Fruit fly (Drosophila melanogaster) whole organism, pupa: ENCODE results near the gene PH4alphaSG2.

Experiments
- CG10348 ChIP-seq: fragments of 200-800 bp; sonication (Bioruptor generic); IDR thresholded peaks from 2 replicates; pipeline ENCODE4 v1.3.6; 2022; ENCODE audit warnings: missing biosample characterization, missing genetic modification characterization
- CG12605 ChIP-seq: fragments of 200-800 bp; sonication (Bioruptor generic); IDR thresholded peaks from 2 replicates; pipeline ENCODE4 v1.3.6; 2022; ENCODE audit warnings: missing biosample characterization, missing genetic modification characterization
- CG13204 ChIP-seq: fragments of 200-800 bp; sonication (Bioruptor generic); optimal IDR thresholded peaks from 2 replicates; lab custom pipeline; 2018; ENCODE audit warnings: missing biosample characterization, mild to moderate bottlenecking, missing genetic modification characterization, moderate library complexity
- CG14655 ChIP-seq: fragments of 200-800 bp; sonication (Bioruptor generic); optimal IDR thresholded peaks from 3 replicates; lab custom pipeline; 2017; ENCODE audit warnings: mild to moderate bottlenecking, missing biosample characterization, missing genetic modification reagents, missing genetic modification characterization
- CG15710 ChIP-seq: fragments of 200-800 bp; sonication (Bioruptor generic); optimal IDR thresholded peaks from 2 replicates; lab custom pipeline; 2018; ENCODE audit warnings: missing biosample characterization, mild to moderate bottlenecking, missing genetic modification characterization, moderate library complexity
- CG17806 ChIP-seq: fragments of 200-800 bp; sonication (Bioruptor generic); optimal IDR thresholded peaks from 2 replicates; lab custom pipeline; 2018; ENCODE audit warnings: missing biosample characterization, mild to moderate bottlenecking, missing genetic modification characterization, moderate library complexity
- CG32121 ChIP-seq: fragments of 200-800 bp; sonication (Bioruptor generic); IDR thresholded peaks from 2 replicates; pipeline ENCODE4 v1.3.6; 2022; ENCODE audit warnings: missing biosample characterization, missing genetic modification characterization
- CG34367 ChIP-seq: fragments of 200-800 bp; sonication (Bioruptor generic); optimal IDR thresholded peaks from 2 replicates; lab custom pipeline; 2018; ENCODE audit warnings: missing biosample characterization, mild to moderate bottlenecking, missing genetic modification characterization
- CG4496 ChIP-seq: fragments of 200-800 bp; sonication (Bioruptor generic); IDR thresholded peaks from 3 replicates; pipeline ENCODE4 v1.3.6; 2022; ENCODE audit warnings: missing biosample characterization, missing genetic modification characterization
- CG8159 ChIP-seq: fragments of 200-800 bp; sonication (Bioruptor generic); optimal IDR thresholded peaks from 3 replicates; lab custom pipeline; 2018; ENCODE audit warnings: missing biosample characterization, mild to moderate bottlenecking, missing genetic modification characterization, moderate library complexity
- CG8301 ChIP-seq: fragments of 200-800 bp; sonication (Bioruptor generic); optimal IDR thresholded peaks from 2 replicates; lab custom pipeline; 2018; ENCODE audit warnings: missing biosample characterization, mild to moderate bottlenecking, missing genetic modification characterization
- CG9948 ChIP-seq: fragments of 200-800 bp; sonication (Bioruptor generic); optimal IDR thresholded peaks from 2 replicates; lab custom pipeline; 2018; ENCODE audit warnings: missing biosample characterization, mild to moderate bottlenecking, missing genetic modification characterization, moderate library complexity
- D1 ChIP-seq: fragments of 200-800 bp; sonication (Bioruptor generic); optimal IDR thresholded peaks from 2 replicates; lab custom pipeline; 2018; ENCODE audit warnings: missing biosample characterization, mild to moderate bottlenecking, missing genetic modification characterization, moderate library complexity
- EcR ChIP-seq: fragments of 200-800 bp; sonication (Bioruptor generic); optimal IDR thresholded peaks from 3 replicates; lab custom pipeline; 2019; ENCODE audit warnings: missing biosample characterization, missing genetic modification characterization, mild to moderate bottlenecking, moderate library complexity, missing genetic modification reagents
- Ets98B ChIP-seq: fragments of 200-800 bp; sonication (Bioruptor generic); IDR thresholded peaks from 2 replicates; pipeline ENCODE4 v1.3.6; 2022; ENCODE audit warnings: missing biosample characterization, missing genetic modification characterization
- Pif1A ChIP-seq: fragments of 200-800 bp; sonication (Bioruptor generic); optimal IDR thresholded peaks from 3 replicates; lab custom pipeline; 2016; ENCODE audit warnings: missing biosample characterization, missing genetic modification characterization
- Pif1B ChIP-seq: fragments of 200-800 bp; sonication (Bioruptor generic); optimal IDR thresholded peaks from 3 replicates; lab custom pipeline; 2016; ENCODE audit warnings: missing biosample characterization, missing genetic modification characterization
- Snoo ChIP-seq: fragments of 200-800 bp; sonication (Bioruptor generic); optimal IDR thresholded peaks from 3 replicates; lab custom pipeline; 2017; ENCODE audit warnings: missing biosample characterization, mild to moderate bottlenecking, missing genetic modification characterization, inconsistent platforms
- fd96Ca ChIP-seq: fragments of 200-800 bp; sonication (Bioruptor generic); IDR thresholded peaks from 3 replicates; pipeline ENCODE4 v1.3.6; 2022; ENCODE audit warnings: missing biosample characterization, missing genetic modification characterization
- gl ChIP-seq: fragments of 200-800 bp; sonication (Bioruptor generic); optimal IDR thresholded peaks from 2 replicates; lab custom pipeline; 2018; ENCODE audit warnings: missing biosample characterization, mild to moderate bottlenecking, missing genetic modification characterization
- rn ChIP-seq: fragments of 200-800 bp; sonication (Bioruptor generic); IDR thresholded peaks from 2 replicates; pipeline ENCODE4 v1.3.6; 2022; ENCODE audit warnings: missing biosample characterization, missing genetic modification characterization

Gene PH4alphaSG2

DNA sequence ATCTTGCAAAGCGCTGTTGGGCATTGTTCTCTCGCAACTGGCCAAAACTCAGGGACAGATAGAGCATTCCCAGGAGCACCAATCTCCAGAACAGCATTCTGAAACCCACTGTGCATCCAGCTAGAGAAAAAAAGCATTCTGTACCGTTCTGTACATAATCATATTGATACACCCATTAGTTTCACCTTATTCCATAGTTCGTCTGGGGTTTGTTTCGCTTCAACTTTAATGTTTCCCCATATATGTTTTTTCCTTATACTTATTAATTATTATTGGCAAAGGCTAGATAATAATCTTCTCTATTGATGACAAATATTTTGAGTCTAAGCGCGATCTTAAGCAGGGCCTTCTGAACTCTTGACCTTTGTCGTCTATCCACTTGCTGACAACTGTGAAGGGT is 22.2 kb downstream of the PH4alphaSG2 start, which contains the start of gene PH4alphaNE2:
Gene PH4alphaNE2, minus strand, starts transcription at position 101 of the 400 bp plus-strand sequence.
- TF ChIP-seq CG8159 (tag; lab: Kevin White, UChicago) (no peak), Ets98B (GFP tag; lab: Robert Waterston, UW) (no peak), CG8301 (tag; lab: Kevin White, UChicago) (no peak), Pif1B (GFP tag; lab: Kevin White, UChicago) (no peak), rn (no peak), CG13204 (GFP tag; lab: Kevin White, UChicago) (no peak), Snoo (no peak), CG14655 (GFP tag; lab: Kevin White, UChicago) (no peak), CG4496 (GFP tag; lab: Robert Waterston, UW) (no peak), Pif1A (GFP tag; lab: Kevin White, UChicago) (no peak), fd96Ca (GFP tag; lab: Robert Waterston, UW) (no peak), CG34367 (tag; lab: Kevin White, UChicago) (no peak), D1 (tag; lab: Kevin White, UChicago) (no peak)

DNA sequence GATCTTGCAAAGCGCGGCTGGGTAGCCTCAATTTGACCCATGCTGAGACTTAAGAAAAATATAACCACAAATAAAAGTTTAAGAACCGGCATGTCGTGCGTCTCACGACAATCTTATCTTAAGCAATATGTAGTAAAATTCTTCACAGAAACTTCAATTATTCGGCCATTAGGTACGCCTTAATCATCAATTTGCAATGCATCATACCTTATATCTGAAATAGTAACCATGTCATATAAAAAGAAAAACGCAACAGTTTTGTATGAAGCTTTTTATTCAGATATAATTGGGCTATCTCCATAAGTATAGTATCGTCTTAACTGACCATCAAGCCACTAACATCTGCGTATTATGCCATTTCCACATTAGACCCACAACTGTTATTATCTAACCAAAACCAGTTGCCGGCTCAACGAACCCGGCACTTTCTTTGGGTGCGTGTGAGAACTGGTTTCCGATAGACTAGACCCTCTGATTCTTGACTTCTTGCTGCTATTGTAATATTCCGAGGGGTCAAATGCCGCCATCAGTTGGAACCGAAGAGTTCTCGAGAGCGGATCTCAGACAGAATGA is 24.5 kb downstream of the PH4alphaSG2 start, which contains the start of the genes CG31524 and CG9698:
Gene CG31524, minus strand, starts transcription at position 101 of the 573 bp plus-strand sequence.
Gene CG9698, plus strand, starts transcription at position 523 of the 573 bp plus-strand sequence.
- TF ChIP-seq CG8301 (tag; lab: Kevin White, UChicago), result no peak
- TF ChIP-seq Ets98B (GFP tag; lab: Robert Waterston, UW), result no peak
- TF ChIP-seq Pif1B (GFP tag; lab: Kevin White, UChicago), result no peak
- TF ChIP-seq CG15710 (tag; lab: Kevin White, UChicago), result no peak
- no peak for TF ChIP-seq CG12605
- no peak for TF ChIP-seq fd96Ca (GFP tag; lab: Robert Waterston, UW)
- TF ChIP-seq CG9948, result no peak
- no peak for TF ChIP-seq CG13204 (GFP tag; lab: Kevin White, UChicago)
- TF ChIP-seq Snoo, result no peak
- no peak for TF ChIP-seq rn
- TF ChIP-seq CG14655 (GFP tag; lab: Kevin White, UChicago), result no peak
- TF ChIP-seq CG34367 (tag; lab: Kevin White, UChicago), result no peak
- TF ChIP-seq CG32121, result no peak
- TF ChIP-seq EcR (GFP tag; lab: Kevin White, UChicago), result no peak
- no peak for TF ChIP-seq CG8159 (tag; lab: Kevin White, UChicago)
- TF ChIP-seq Pif1A (GFP tag; lab: Kevin White, UChicago), result no peak
- no peak for TF ChIP-seq gl (tag; lab: Kevin White, UChicago)
- TF ChIP-seq D1 (tag; lab: Kevin White, UChicago), result no peak

DNA sequence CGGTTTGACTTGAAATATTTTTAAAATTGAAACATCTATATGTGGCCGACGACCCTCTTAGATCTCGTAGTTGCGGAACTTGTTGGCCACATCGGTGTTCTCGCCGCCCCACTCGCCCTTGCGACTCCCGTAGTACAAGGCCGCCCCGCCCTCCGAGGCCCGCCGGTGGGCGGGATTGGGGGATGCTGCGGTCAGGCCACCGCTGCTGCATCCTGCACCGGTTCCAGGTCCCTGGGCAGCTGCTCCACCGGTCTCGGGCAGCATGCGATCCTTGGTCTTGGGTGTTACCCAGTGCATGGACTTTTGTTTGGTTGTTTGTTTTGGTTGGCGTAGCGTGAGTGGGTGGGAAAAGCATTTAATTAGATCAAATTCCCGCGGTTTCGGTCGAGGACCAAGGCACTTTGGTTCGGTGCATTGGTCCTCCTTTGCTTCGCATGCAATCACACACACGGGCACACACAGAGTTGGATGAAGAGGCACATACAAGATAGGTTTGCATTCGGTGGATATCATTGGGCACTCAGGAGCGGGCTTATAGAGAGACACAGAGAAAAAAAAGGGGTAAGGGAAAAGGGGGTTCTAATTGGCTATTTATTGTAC is 28.5 kb downstream of the PH4alphaSG2 start:
- TF ChIP-seq Pif1B (GFP tag; lab: Kevin White, UChicago) (no peak), fd96Ca (GFP tag; lab: Robert Waterston, UW) (no peak), CG14655 (GFP tag; lab: Kevin White, UChicago) (no peak), CG17806 (no peak), CG8159 (tag; lab: Kevin White, UChicago) (no peak), CG13204 (GFP tag; lab: Kevin White, UChicago) (no peak), Snoo (no peak), CG12605 (no peak), D1 (tag; lab: Kevin White, UChicago) (no peak), EcR (GFP tag; lab: Kevin White, UChicago) (no peak), rn (no peak), Ets98B (GFP tag; lab: Robert Waterston, UW) (no peak), CG10348 (no peak), Pif1A (GFP tag; lab: Kevin White, UChicago) (no peak), CG9948 (no peak), CG32121 (no peak), CG8301 (tag; lab: Kevin White, UChicago) (no peak), gl (tag; lab: Kevin White, UChicago) (no peak)

DNA sequence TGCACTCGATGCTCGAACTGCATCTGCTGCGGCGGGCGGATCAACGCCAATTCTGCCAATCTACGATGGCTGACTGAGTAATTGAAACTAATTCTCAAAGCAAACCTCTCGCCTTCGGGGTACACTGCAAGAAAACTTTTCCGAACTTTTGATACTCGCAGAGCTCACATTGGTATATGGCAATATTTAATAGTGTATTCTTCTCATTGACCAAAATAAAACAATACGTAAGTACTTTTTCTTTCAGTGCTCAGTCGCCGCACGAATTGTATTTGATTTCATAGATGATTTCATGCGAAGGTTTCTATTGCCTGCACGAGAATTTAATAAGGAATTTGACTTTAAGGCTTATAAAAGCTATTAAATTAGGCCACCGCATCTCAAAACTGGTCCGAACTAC is 35.8 kb downstream of the PH4alphaSG2 start:
- TF ChIP-seq CG17806 (no peak), fd96Ca (GFP tag; lab: Robert Waterston, UW) (peak; percentile 42; the same call in 1 of the 3 replicates), Snoo (no peak), CG14655 (GFP tag; lab: Kevin White, UChicago) (peak; percentile 9), D1 (tag; lab: Kevin White, UChicago) (no peak), CG4496 (GFP tag; lab: Robert Waterston, UW) (peak; percentile 62; the same call in 2 of the 3 replicates), CG10348 (no peak), CG8159 (tag; lab: Kevin White, UChicago) (no peak), Ets98B (GFP tag; lab: Robert Waterston, UW) (peak; percentile 58)

DNA sequence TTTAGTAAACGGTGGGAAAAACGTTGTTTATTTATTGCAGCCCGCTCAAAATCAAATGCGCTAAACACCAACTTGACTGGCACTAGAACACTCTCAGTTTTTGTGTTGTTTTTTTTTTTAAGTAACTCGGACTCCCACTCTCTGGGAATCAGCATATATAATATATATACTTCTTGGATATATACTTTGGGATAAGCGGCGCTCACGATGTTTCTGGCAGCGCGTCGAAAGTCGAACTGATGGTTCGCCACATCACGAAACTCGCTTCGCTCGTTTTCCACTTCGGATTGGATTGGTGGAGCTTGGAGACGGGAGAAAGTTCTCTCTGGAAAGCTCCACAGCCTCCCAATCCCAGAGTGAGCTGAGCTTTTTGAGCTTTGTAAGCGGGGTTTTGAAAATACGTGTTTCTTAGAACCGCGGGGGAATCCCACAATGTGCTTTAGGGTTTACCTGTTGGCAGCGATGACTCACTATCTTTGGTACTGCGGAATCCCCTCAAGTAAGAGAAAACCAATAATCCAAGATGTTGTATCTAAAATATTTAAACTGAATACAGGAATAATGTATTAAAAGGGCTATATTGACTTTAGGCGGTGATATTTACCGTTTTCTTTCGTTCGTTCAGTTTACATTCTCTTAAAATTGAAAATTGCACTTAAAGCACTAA is 37.1 kb downstream of the PH4alphaSG2 start, which contains the start of gene jdp:
Gene jdp, minus strand, starts transcription at position 239 of the 667 bp plus-strand sequence.
- TF ChIP-seq CG15710 (tag; lab: Kevin White, UChicago), result no peak
- TF ChIP-seq CG4496 (GFP tag; lab: Robert Waterston, UW), result peak; percentile 63; the same call in 2 of the 3 replicates
- no peak for TF ChIP-seq CG17806
- no peak for TF ChIP-seq gl (tag; lab: Kevin White, UChicago)
- no peak for TF ChIP-seq CG13204 (GFP tag; lab: Kevin White, UChicago)
- no peak for TF ChIP-seq CG8301 (tag; lab: Kevin White, UChicago)
- TF ChIP-seq CG14655 (GFP tag; lab: Kevin White, UChicago), result no peak
- TF ChIP-seq EcR (GFP tag; lab: Kevin White, UChicago), result no peak
- TF ChIP-seq CG10348, result no peak
- TF ChIP-seq CG12605, result peak; percentile 51; the same call in 1 of the 2 replicates
- TF ChIP-seq CG9948, result no peak
- no peak; the same call in 2 of the 3 replicates for TF ChIP-seq fd96Ca (GFP tag; lab: Robert Waterston, UW)
- peak; percentile 60 for TF ChIP-seq Pif1B (GFP tag; lab: Kevin White, UChicago)
- TF ChIP-seq Snoo, result no peak
- TF ChIP-seq CG34367 (tag; lab: Kevin White, UChicago), result no peak
- peak; percentile 63; the same call in 1 of the 2 replicates for TF ChIP-seq CG32121
- TF ChIP-seq Ets98B (GFP tag; lab: Robert Waterston, UW), result peak; percentile 55; the same call in 1 of the 2 replicates
- no peak for TF ChIP-seq rn
- peak; percentile 32 for TF ChIP-seq Pif1A (GFP tag; lab: Kevin White, UChicago)
- peak; percentile 5 for TF ChIP-seq CG8159 (tag; lab: Kevin White, UChicago)
- TF ChIP-seq D1 (tag; lab: Kevin White, UChicago), result no peak
